Worm (Caenorhabditis elegans): ENCODE results near the gene sti-1.
A peak's percentile ranks its signal among the peaks of the same experiment; 100 is the strongest.

The sti-1 gene

ce11 chrV:731330-731729, 42.0 kb upstream of the sti-1 start (continued):
- peak; percentile 35 for TF ChIP-seq lin-13 (GFP tag; optimal IDR thresholded peaks at IDR 0.05)
- peak; percentile 76 to 99 for TF ChIP-seq mdl-1 (tag; optimal IDR thresholded peaks at IDR 0.05)
- peak; percentile 75 for TF ChIP-seq pax-3 (tag; optimal IDR thresholded peaks at IDR 0.05)
- TF ChIP-seq tbx-2 (tag; optimal IDR thresholded peaks at IDR 0.05) = peak; percentile 96
- TF ChIP-seq nhr-20 (tag; optimal IDR thresholded peaks at IDR 0.05) = peak; percentile 99
- peak; percentile 95 for TF ChIP-seq rnt-1 (tag; optimal IDR thresholded peaks at IDR 0.05)
- peak; percentile 84 for TF ChIP-seq grh-1 (GFP tag; IDR thresholded peaks at IDR 0.05)
- no peak for TF ChIP-seq tlp-1 (tag; optimal IDR thresholded peaks at IDR 0.05)
- TF ChIP-seq vab-15 (tag; optimal IDR thresholded peaks at IDR 0.05) = peak; percentile 75
- TF ChIP-seq isw-1 (GFP tag; IDR thresholded peaks at IDR 0.05) = peak; percentile 52; the same call in 1 of the 2 replicates
- TF ChIP-seq zip-4 (GFP tag; optimal IDR thresholded peaks at IDR 0.05) = peak; percentile 52
- peak; percentile 22 to 79 for TF ChIP-seq egl-27 (tag; optimal IDR thresholded peaks at IDR 0.05)
- TF ChIP-seq efl-1 (optimal IDR thresholded peaks at IDR 0.05) = peak; percentile 58 to 67
- TF ChIP-seq efl-1 (GFP tag; optimal IDR thresholded peaks at IDR 0.05 in 1 of 2) = peak; percentile 15 to 96
- peak; percentile 25 to 51 (median 41) for TF ChIP-seq ceh-82 (tag; optimal IDR thresholded peaks at IDR 0.05)
- TF ChIP-seq blmp-1 (tag; optimal IDR thresholded peaks at IDR 0.05) = peak; percentile 13
- no peak for TF ChIP-seq nhr-84 (tag; optimal IDR thresholded peaks at IDR 0.05)
- no peak for TF ChIP-seq nhr-76 (tag; optimal IDR thresholded peaks at IDR 0.05)
- TF ChIP-seq unc-86 (tag; optimal IDR thresholded peaks at IDR 0.05) = no peak
- peak; percentile 89 for TF ChIP-seq swsn-7 (tag; optimal IDR thresholded peaks at IDR 0.05)
- peak; percentile 79 for TF ChIP-seq skn-1 (tag; optimal IDR thresholded peaks at IDR 0.05)
- peak in 1 of 2 experiments; percentile 86 for TF ChIP-seq ztf-11 (tag; optimal IDR thresholded peaks at IDR 0.05)
- TF ChIP-seq unc-30 (tag; optimal IDR thresholded peaks at IDR 0.05) = no peak
- TF ChIP-seq C04F5.9 (tag; optimal IDR thresholded peaks at IDR 0.05) = peak; percentile 76
- TF ChIP-seq sup-37 (GFP tag; optimal IDR thresholded peaks at IDR 0.05) = peak; percentile 94
- peak; percentile 52 for TF ChIP-seq C34B4.2 (tag; optimal IDR thresholded peaks at IDR 0.05)
- peak in 5 of 6 experiments; percentile 16 to 92 (median 65) for TF ChIP-seq elt-3 (tag; optimal IDR thresholded peaks at IDR 0.05)
- TF ChIP-seq pag-3 (tag; optimal IDR thresholded peaks at IDR 0.05; ENCODE audit: borderline replicate concordance, insufficient read depth) = no peak
- TF ChIP-seq nhr-77 (tag; optimal IDR thresholded peaks at IDR 0.05) = peak; percentile 83
- no peak for TF ChIP-seq efl-3 (GFP tag; optimal IDR thresholded peaks at IDR 0.05)
- TF ChIP-seq fkh-4 (tag; optimal IDR thresholded peaks at IDR 0.05; ENCODE audit: borderline replicate concordance) = no peak
- TF ChIP-seq hpl-2 (GFP tag; optimal IDR thresholded peaks at IDR 0.05) = no peak
- TF ChIP-seq snu-23 (GFP tag; optimal IDR thresholded peaks at IDR 0.05) = peak; percentile 96
- no peak for TF ChIP-seq ceh-90 (tag; optimal IDR thresholded peaks at IDR 0.05)
- peak; percentile 20 for TF ChIP-seq snpc-4 (tag; optimal IDR thresholded peaks at IDR 0.05)
- TF ChIP-seq dsc-1 (tag; optimal IDR thresholded peaks at IDR 0.05) = peak; percentile 34
- TF ChIP-seq nhr-71 (tag; optimal IDR thresholded peaks at IDR 0.05) = peak; percentile 100
- TF ChIP-seq dpl-1 (GFP tag; optimal IDR thresholded peaks at IDR 0.05) = peak; percentile 48 to 67 (median 51)
- TF ChIP-seq nhr-85 (tag) = peak; percentile 98
- peak; percentile 72 for TF ChIP-seq ama-1 (optimal IDR thresholded peaks at IDR 0.05)
- TF ChIP-seq lin-39 (tag; optimal IDR thresholded peaks at IDR 0.05) = peak; percentile 83
- TF ChIP-seq lsy-2 (tag; optimal IDR thresholded peaks at IDR 0.05) = peak; percentile 77 to 83
- peak; percentile 99 for TF ChIP-seq elt-2 (tag; optimal IDR thresholded peaks at IDR 0.05)
- TF ChIP-seq nhr-19 (GFP tag; conservative IDR thresholded peaks at IDR 0.05) = peak; percentile 100
- no peak for TF ChIP-seq nhr-28 (tag; optimal IDR thresholded peaks at IDR 0.05)
- no peak for TF ChIP-seq aha-1 (tag; optimal IDR thresholded peaks at IDR 0.05)
- peak; percentile 90 for TF ChIP-seq ztf-4 (tag; optimal IDR thresholded peaks at IDR 0.05)
- peak; percentile 77 for TF ChIP-seq nhr-11 (tag; optimal IDR thresholded peaks at IDR 0.05)
- no peak for TF ChIP-seq ceh-63 (GFP tag; optimal IDR thresholded peaks at IDR 0.05)
- TF ChIP-seq unc-98 (GFP tag; IDR thresholded peaks at IDR 0.05) = peak; percentile 63
- TF ChIP-seq ceh-88 (GFP tag; IDR thresholded peaks at IDR 0.05) = peak; percentile 75
- TF ChIP-seq nhr-90 (tag; optimal IDR thresholded peaks at IDR 0.05; ENCODE audit: poor library complexity) = peak; percentile 94
